1 fruit fly cellular context compared by ENCODE assay signal in the genomic region with DNA sequence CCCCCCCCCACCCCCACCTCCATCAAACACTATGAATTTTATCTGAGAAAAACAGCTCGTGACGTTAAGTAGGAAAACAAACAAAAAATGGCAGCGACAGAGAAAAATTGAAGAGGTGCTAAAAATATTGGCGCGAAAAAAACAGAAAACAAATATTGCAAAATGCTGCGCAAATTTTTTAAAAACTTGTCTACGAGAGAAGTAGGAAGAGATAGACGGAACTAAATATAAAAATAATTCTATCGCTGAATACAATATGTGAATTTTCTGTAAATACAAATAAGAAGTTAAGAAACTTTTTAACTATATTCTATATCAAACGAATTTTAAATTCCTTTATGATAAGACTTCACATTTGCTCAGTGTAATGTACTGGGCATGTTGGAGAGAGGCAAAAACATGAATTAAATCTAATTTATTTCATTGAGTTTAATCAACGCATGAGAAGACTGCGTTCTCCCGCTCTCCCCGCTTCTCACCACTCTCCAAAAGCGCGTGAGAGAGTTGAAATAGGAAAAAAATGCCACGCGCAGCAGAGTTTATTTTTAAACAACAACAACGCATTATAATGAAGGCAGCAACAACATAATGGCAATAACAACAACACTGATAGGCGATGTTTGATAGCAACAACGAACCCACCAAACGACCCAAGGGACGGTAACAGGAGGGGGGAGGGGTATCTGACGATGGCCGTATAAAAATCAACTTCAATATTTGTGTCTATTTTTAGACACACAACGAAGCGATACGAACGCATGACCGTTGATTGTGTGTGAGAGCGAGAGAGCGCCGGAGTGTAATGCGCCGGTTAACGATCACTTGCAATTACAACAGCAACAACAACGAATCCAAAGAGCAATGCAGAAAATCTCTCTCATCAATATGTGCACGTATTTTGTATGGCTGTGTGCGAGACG.
TF ChIP-seq lines count a peak whose summit lies in the region.

No protein-coding gene starts in this region.

TF ChIP-seq in whole organism, embryonic, 481 proteins besides CTCF, POLR2A, EP300 and RAD21 (continued from another document and continues in another):
- TF ChIP-seq unc-4 (GFP tag; IDR thresholded peaks at IDR 0.05; lab: Robert Waterston, UW; ENCODE audit: partially characterized antibody) (peak; percentile 38; the same call in 1 of the 2 replicates), CG2129 (GFP tag; IDR thresholded peaks at IDR 0.05; lab: Robert Waterston, UW; ENCODE audit: partially characterized antibody) (no peak; the same call in 1 of the 2 replicates), CG18599 (GFP tag; optimal IDR thresholded peaks at IDR 0.05; lab: Kevin White, UChicago) (peak; percentile 56), CG5180 (GFP tag; optimal IDR thresholded peaks at IDR 0.05; lab: Kevin White, UChicago) (peak; percentile 46), Optix (GFP tag; IDR thresholded peaks at IDR 0.05; lab: Robert Waterston, UW) (no peak), dimm (GFP tag; IDR thresholded peaks at IDR 0.05; lab: Robert Waterston, UW) (no peak), CrebB (tag; optimal IDR thresholded peaks at IDR 0.05; lab: Kevin White, UChicago) (peak; percentile 72), sob (GFP tag; IDR thresholded peaks at IDR 0.05; lab: Robert Waterston, UW) (peak; percentile 56), C15 (GFP tag; IDR thresholded peaks at IDR 0.05; lab: Robert Waterston, UW) (no peak), row (GFP tag; IDR thresholded peaks at IDR 0.05; lab: Robert Waterston, UW) (peak; percentile 48), CG11456 (GFP tag; IDR thresholded peaks at IDR 0.05; lab: Robert Waterston, UW) (no peak), Mrtf (GFP tag; IDR thresholded peaks at IDR 0.05; lab: Robert Waterston, UW) (peak; percentile 51; the same call in 1 of the 3 replicates), ham (GFP tag; IDR thresholded peaks at IDR 0.05; lab: Robert Waterston, UW) (no peak), nom (GFP tag; optimal IDR thresholded peaks at IDR 0.05; lab: Kevin White, UChicago) (peak; percentile 89), ERR (GFP tag; optimal IDR thresholded peaks at IDR 0.05; lab: Kevin White, UChicago) (peak; percentile 16), Drgx (GFP tag; IDR thresholded peaks at IDR 0.05; lab: Robert Waterston, UW) (peak; percentile 63), gro (GFP tag; optimal IDR thresholded peaks at IDR 0.05; lab: Kevin White, UChicago) (peak; percentile 73), prd (optimal IDR thresholded peaks at IDR 0.05; lab: Kevin White, UChicago) (no peak), prd (GFP tag; IDR thresholded peaks at IDR 0.05; lab: Robert Waterston, UW) (no peak), MESR4 (GFP tag; optimal IDR thresholded peaks at IDR 0.05; lab: Kevin White, UChicago) (no peak), CG34422 (GFP tag; IDR thresholded peaks at IDR 0.05; lab: Robert Waterston, UW) (peak; percentile 25; the same call in 1 of the 3 replicates), Gug (GFP tag; IDR thresholded peaks at IDR 0.05; lab: Robert Waterston, UW) (no peak), Adf1 (GFP tag; IDR thresholded peaks at IDR 0.05; lab: Robert Waterston, UW) (peak; percentile 74), CG11247 (GFP tag; IDR thresholded peaks at IDR 0.05; lab: Robert Waterston, UW) (no peak), inv (GFP tag; IDR thresholded peaks at IDR 0.05; lab: Robert Waterston, UW; ENCODE audit: partially characterized antibody) (no peak), CG17361 (GFP tag; IDR thresholded peaks at IDR 0.05; lab: Robert Waterston, UW) (0 out of 3 replicates have a peak, but pooled peaks have one; percentile 17), sc (optimal IDR thresholded peaks at IDR 0.05; lab: Kevin White, UChicago) (no peak), sc (GFP tag; optimal IDR thresholded peaks at IDR 0.05; lab: Kevin White, UChicago) (no peak), lbe (GFP tag; optimal IDR thresholded peaks at IDR 0.05; lab: Kevin White, UChicago) (peak; percentile 57), CG8944 (GFP tag; optimal IDR thresholded peaks at IDR 0.05; lab: Kevin White, UChicago) (no peak), Lpt (GFP tag; optimal IDR thresholded peaks at IDR 0.05; lab: Kevin White, UChicago) (no peak), tx (GFP tag; optimal IDR thresholded peaks at IDR 0.05; lab: Kevin White, UChicago) (no peak), phol (tag; optimal IDR thresholded peaks at IDR 0.05; lab: Kevin White, UChicago) (peak; percentile 34), p53 (GFP tag; optimal IDR thresholded peaks at IDR 0.05; lab: Kevin White, UChicago) (no peak), Meics (GFP tag; optimal IDR thresholded peaks at IDR 0.05; lab: Kevin White, UChicago) (no peak), da (GFP tag; optimal IDR thresholded peaks at IDR 0.05; lab: Kevin White, UChicago) (no peak), seq (GFP tag; IDR thresholded peaks at IDR 0.05; lab: Robert Waterston, UW) (no peak; the same call in 1 of the 2 replicates), pum (GFP tag; optimal IDR thresholded peaks at IDR 0.05; lab: Kevin White, UChicago) (no peak), gcm2 (GFP tag; optimal IDR thresholded peaks at IDR 0.05; lab: Kevin White, UChicago) (no peak), ftz-f1 (GFP tag; optimal IDR thresholded peaks at IDR 0.05; lab: Kevin White, UChicago) (peak; percentile 73), CG31441 (GFP tag; IDR thresholded peaks at IDR 0.05; lab: Robert Waterston, UW) (no peak), CG16815 (GFP tag; optimal IDR thresholded peaks at IDR 0.05; lab: Kevin White, UChicago) (no peak), dmrt99B (tag; optimal IDR thresholded peaks at IDR 0.05; lab: Kevin White, UChicago) (peak; percentile 54), Antp (GFP tag; optimal IDR thresholded peaks at IDR 0.05; lab: Kevin White, UChicago) (no peak), Vsx1 (GFP tag; optimal IDR thresholded peaks at IDR 0.05; lab: Kevin White, UChicago) (no peak), CG7963 (GFP tag; IDR thresholded peaks at IDR 0.05; lab: Robert Waterston, UW; ENCODE audit: partially characterized antibody) (no peak), HLH3B (GFP tag; IDR thresholded peaks at IDR 0.05; lab: Robert Waterston, UW) (peak; percentile 43), Med (GFP tag; lab: Kevin White, UChicago) (peak; percentile 85), CG12391 (tag; optimal IDR thresholded peaks at IDR 0.05; lab: Kevin White, UChicago) (peak; percentile 49), CG11696 (GFP tag; IDR thresholded peaks at IDR 0.05; lab: Robert Waterston, UW) (0 out of 2 replicates have a peak, but pooled peaks have one; percentile 39), CG15696 (tag; optimal IDR thresholded peaks at IDR 0.05; lab: Kevin White, UChicago) (peak; percentile 16), CG3163 (GFP tag; optimal IDR thresholded peaks at IDR 0.05; lab: Kevin White, UChicago) (peak; percentile 67), CG7372 (GFP tag; IDR thresholded peaks at IDR 0.05; lab: Robert Waterston, UW) (no peak), ase (GFP tag; IDR thresholded peaks at IDR 0.05; lab: Robert Waterston, UW) (no peak), CG4707 (GFP tag; optimal IDR thresholded peaks at IDR 0.05; lab: Kevin White, UChicago) (no peak), tap (tag; optimal IDR thresholded peaks at IDR 0.05; lab: Kevin White, UChicago) (no peak), B-H1 (GFP tag; IDR thresholded peaks at IDR 0.05; lab: Robert Waterston, UW) (peak; percentile 13; the same call in 1 of the 3 replicates), wdn (GFP tag; IDR thresholded peaks at IDR 0.05; lab: Robert Waterston, UW) (no peak), CG12155 (GFP tag; optimal IDR thresholded peaks at IDR 0.05; lab: Kevin White, UChicago) (peak; percentile 3), CG14860 (GFP tag; IDR thresholded peaks at IDR 0.05; lab: Robert Waterston, UW; ENCODE audit: partially characterized antibody) (no peak), HmgZ (tag; optimal IDR thresholded peaks at IDR 0.05; lab: Kevin White, UChicago) (peak; percentile 86), CG6683 (GFP tag; optimal IDR thresholded peaks at IDR 0.05; lab: Kevin White, UChicago) (no peak), lola (GFP tag; optimal IDR thresholded peaks at IDR 0.05; lab: Kevin White, UChicago) (no peak), CG18764 (GFP tag; optimal IDR thresholded peaks at IDR 0.05; lab: Kevin White, UChicago) (no peak), CG4282 (GFP tag; optimal IDR thresholded peaks at IDR 0.05; lab: Kevin White, UChicago) (no peak), CG17568 (GFP tag; optimal IDR thresholded peaks at IDR 0.05; lab: Kevin White, UChicago) (peak; percentile 40), cwo (GFP tag; optimal IDR thresholded peaks at IDR 0.05; lab: Kevin White, UChicago) (peak; percentile 74), zen (tag; optimal IDR thresholded peaks at IDR 0.05; lab: Kevin White, UChicago) (no peak), CG11093 (GFP tag; IDR thresholded peaks at IDR 0.05; lab: Robert Waterston, UW) (no peak), Sox102F (GFP tag; optimal IDR thresholded peaks at IDR 0.05; lab: Kevin White, UChicago) (peak; percentile 52), CG31388 (GFP tag; optimal IDR thresholded peaks at IDR 0.05; lab: Kevin White, UChicago) (no peak), hbn (GFP tag; IDR thresholded peaks at IDR 0.05; lab: Robert Waterston, UW; ENCODE audit: partially characterized antibody) (no peak), Dref (GFP tag; IDR thresholded peaks at IDR 0.05; lab: Robert Waterston, UW) (no peak), bcd (GFP tag; optimal IDR thresholded peaks at IDR 0.05; lab: Kevin White, UChicago) (peak; percentile 3), gem (tag; optimal IDR thresholded peaks at IDR 0.05; lab: Kevin White, UChicago) (peak; percentile 63), kay (GFP tag; optimal IDR thresholded peaks at IDR 0.05; lab: Kevin White, UChicago) (no peak), stc (GFP tag; IDR thresholded peaks at IDR 0.05; lab: Robert Waterston, UW) (peak; percentile 47; the same call in 1 of the 2 replicates), Rx (GFP tag; IDR thresholded peaks at IDR 0.05; lab: Robert Waterston, UW) (no peak), CG10147 (GFP tag; optimal IDR thresholded peaks at IDR 0.05; lab: Kevin White, UChicago) (no peak), Dad (GFP tag; optimal IDR thresholded peaks at IDR 0.05; lab: Kevin White, UChicago) (no peak), Lhr (GFP tag; optimal IDR thresholded peaks at IDR 0.05; lab: Kevin White, UChicago) (no peak), repo (GFP tag; optimal IDR thresholded peaks at IDR 0.05; lab: Kevin White, UChicago) (peak; percentile 10), CG10366 (GFP tag; IDR thresholded peaks at IDR 0.05; lab: Robert Waterston, UW) (no peak), CG32772 (GFP tag; IDR thresholded peaks at IDR 0.05; lab: Robert Waterston, UW) (peak; percentile 62), CG9932 (GFP tag; IDR thresholded peaks at IDR 0.05; lab: Robert Waterston, UW) (peak; percentile 58), MTF-1 (GFP tag; optimal IDR thresholded peaks at IDR 0.05; lab: Kevin White, UChicago; ENCODE audit: borderline replicate concordance) (peak; percentile 47), CG6254 (GFP tag; optimal IDR thresholded peaks at IDR 0.05; lab: Kevin White, UChicago) (no peak), CG10462 (GFP tag; optimal IDR thresholded peaks at IDR 0.05; lab: Kevin White, UChicago) (no peak), vfl (GFP tag; optimal IDR thresholded peaks at IDR 0.05; lab: Kevin White, UChicago) (no peak), Atf3 (GFP tag; optimal IDR thresholded peaks at IDR 0.05; lab: Kevin White, UChicago) (no peak), CG6272 (GFP tag; IDR thresholded peaks at IDR 0.05; lab: Robert Waterston, UW) (no peak), HLH4C (GFP tag; IDR thresholded peaks at IDR 0.05; lab: Robert Waterston, UW; ENCODE audit: partially characterized antibody) (no peak), Sry-δ (GFP tag; optimal IDR thresholded peaks at IDR 0.05; lab: Kevin White, UChicago) (no peak), esg (GFP tag; conservative IDR thresholded peaks at IDR 0.05; lab: Robert Waterston, UW) (no peak), CG10274 (GFP tag; optimal IDR thresholded peaks at IDR 0.05; lab: Kevin White, UChicago) (no peak), Bgb (GFP tag; IDR thresholded peaks at IDR 0.05; lab: Robert Waterston, UW; ENCODE audit: partially characterized antibody) (peak; percentile 46; the same call in 1 of the 2 replicates), CG13894 (tag; optimal IDR thresholded peaks at IDR 0.05; lab: Kevin White, UChicago) (peak; percentile 50), CG15601 (tag; optimal IDR thresholded peaks at IDR 0.05; lab: Kevin White, UChicago) (no peak), sqz (GFP tag; optimal IDR thresholded peaks at IDR 0.05; lab: Kevin White, UChicago) (peak; percentile 98), sug (tag; optimal IDR thresholded peaks at IDR 0.05; lab: Kevin White, UChicago) (peak; percentile 91), Xrp1 (GFP tag; IDR thresholded peaks at IDR 0.05; lab: Robert Waterston, UW) (peak; percentile 40; the same call in 1 of the 2 replicates), CG31365 (tag; optimal IDR thresholded peaks at IDR 0.05; lab: Kevin White, UChicago) (peak; percentile 39), HLH54F (GFP tag; optimal IDR thresholded peaks at IDR 0.05; lab: Kevin White, UChicago) (no peak), aop (GFP tag; IDR thresholded peaks at IDR 0.05; lab: Robert Waterston, UW) (no peak), CG14441 (GFP tag; IDR thresholded peaks at IDR 0.05; lab: Robert Waterston, UW) (peak; percentile 53), Hr51 (GFP tag; optimal IDR thresholded peaks at IDR 0.05; lab: Kevin White, UChicago) (peak in 1 of 2 experiments; percentile 51), gfzf (GFP tag; optimal IDR thresholded peaks at IDR 0.05; lab: Kevin White, UChicago) (no peak), sr (GFP tag; IDR thresholded peaks at IDR 0.05; lab: Robert Waterston, UW) (no peak), CG30403 (GFP tag; optimal IDR thresholded peaks at IDR 0.05; lab: Kevin White, UChicago) (peak; percentile 32), D19B (GFP tag; optimal IDR thresholded peaks at IDR 0.05; lab: Kevin White, UChicago) (peak; percentile 14), CG9876 (GFP tag; optimal IDR thresholded peaks at IDR 0.05; lab: Kevin White, UChicago) (no peak), CG7556 (GFP tag; optimal IDR thresholded peaks at IDR 0.05; lab: Kevin White, UChicago) (peak; percentile 15), CG6813 (GFP tag; optimal IDR thresholded peaks at IDR 0.05; lab: Kevin White, UChicago) (peak; percentile 71), Atf-2 (GFP tag; optimal IDR thresholded peaks at IDR 0.05; lab: Kevin White, UChicago) (no peak), CG10654 (GFP tag; optimal IDR thresholded peaks at IDR 0.05; lab: Kevin White, UChicago) (peak; percentile 25), fd96Cb (tag; optimal IDR thresholded peaks at IDR 0.05; lab: Kevin White, UChicago) (peak; percentile 51), CG4820 (GFP tag; optimal IDR thresholded peaks at IDR 0.05; lab: Kevin White, UChicago) (peak; percentile 8), CG2116 (GFP tag; optimal IDR thresholded peaks at IDR 0.05; lab: Kevin White, UChicago) (no peak), org-1 (GFP tag; optimal IDR thresholded peaks at IDR 0.05; lab: Kevin White, UChicago) (no peak), lmd (GFP tag; IDR thresholded peaks at IDR 0.05; lab: Robert Waterston, UW) (peak; percentile 66; the same call in 1 of the 2 replicates), CG7839 (tag; optimal IDR thresholded peaks at IDR 0.05; lab: Kevin White, UChicago) (peak; percentile 52)
